Worm (Caenorhabditis elegans) whole organism, L4/young adult: ENCODE results near the gene cyld-1.

Experiments used
- W03F9.2 ChIP-seq: fragments of 150-350 bp; optimal IDR thresholded peaks from 2 replicates; lab custom pipeline; 2014; ENCODE audit warnings: missing biosample characterization, missing genetic modification characterization
- dao-5 ChIP-seq: sonication (generic microtip); optimal IDR thresholded peaks from 2 replicates; lab custom pipeline; 2016; ENCODE audit warnings: missing genotype, missing genetic modification characterization, moderate library complexity, missing compliant biosample characterization
- him-1 ChIP-seq: sonication (generic microtip); optimal IDR thresholded peaks from 2 replicates; lab custom pipeline; 2016; ENCODE audit warnings: missing genotype, missing genetic modification reagents, missing genetic modification characterization, missing compliant biosample characterization

- TF ChIP-seq dao-5 (tag; lab: Kevin White, UChicago) = no peak
- no peak for TF ChIP-seq him-1 (tag; lab: Kevin White, UChicago)
- no peak for TF ChIP-seq W03F9.2 (tag; lab: Kevin White, UChicago)
These were observed 18.3 kb upstream of the cyld-1 start, which contains the start of gene ttr-1 for ce11 chrIII:9928777-9929176.
